Fruit fly (Drosophila melanogaster) whole organism, embryonic: ENCODE results near the gene CG17343.

Source experiments
- Adf1 ChIP-seq: fragments of 200-800 bp; sonication (Bioruptor generic); IDR thresholded peaks from 2 replicates; pipeline ENCODE4 v1.3.6; 2022; ENCODE audit warnings: missing biosample characterization, missing genetic modification characterization
- Awh ChIP-seq: fragments of 200-800 bp; sonication (Bioruptor generic); IDR thresholded peaks from 2 replicates; pipeline ENCODE4, ENCODE4 v1.3.6; 2022; ENCODE audit warnings: missing biosample characterization, missing genetic modification characterization
- Bgb ChIP-seq: fragments of 200-800 bp; sonication (Bioruptor generic); IDR thresholded peaks from 2 replicates; pipeline ENCODE4 v1.3.6; 2022; ENCODE audit warnings: missing biosample characterization, missing genetic modification characterization; ENCODE audit not compliant: partially characterized antibody
- CG10267 ChIP-seq: fragments of 200-800 bp; sonication (Bioruptor generic); optimal IDR thresholded peaks from 2 replicates; lab custom pipeline; 2018; ENCODE audit warnings: missing biosample characterization, mild to moderate bottlenecking, missing genetic modification characterization, moderate library complexity
- CG10543 ChIP-seq: fragments of 200-800 bp; sonication (Bioruptor generic); optimal IDR thresholded peaks from 3 replicates; lab custom pipeline; 2017; ENCODE audit warnings: missing biosample characterization, mild to moderate bottlenecking, missing genetic modification characterization, moderate library complexity
- CG11247 ChIP-seq: fragments of 200-800 bp; sonication (Bioruptor generic); IDR thresholded peaks from 2 replicates; pipeline ENCODE4 v1.3.6; 2022; ENCODE audit warnings: missing biosample characterization, missing genetic modification characterization
- CG11504 ChIP-seq: fragments of 200-800 bp; sonication (Bioruptor generic); optimal IDR thresholded peaks from 3 replicates; lab custom pipeline; 2019; ENCODE audit warnings: missing biosample characterization, mild to moderate bottlenecking, missing genetic modification characterization, moderate library complexity
- CG12659 ChIP-seq: fragments of 200-800 bp; sonication (Bioruptor generic); optimal IDR thresholded peaks from 3 replicates; lab custom pipeline; 2017; ENCODE audit warnings: mild to moderate bottlenecking, missing biosample characterization, missing genetic modification reagents, missing genetic modification characterization
- CG13287 ChIP-seq: fragments of 200-800 bp; sonication (Bioruptor generic); IDR thresholded peaks from 2 replicates; pipeline ENCODE4 v1.3.6; 2022; ENCODE audit warnings: missing biosample characterization, missing genetic modification characterization; ENCODE audit not compliant: partially characterized antibody
- CG13424 ChIP-seq: fragments of 200-800 bp; sonication (Bioruptor generic); optimal IDR thresholded peaks from 2 replicates; lab custom pipeline; 2019; ENCODE audit warnings: missing biosample characterization, mild to moderate bottlenecking, missing genetic modification characterization, moderate library complexity
- CG2129 ChIP-seq: fragments of 200-800 bp; sonication (Bioruptor generic); IDR thresholded peaks from 2 replicates; pipeline ENCODE4 v1.3.6; 2022; ENCODE audit warnings: missing biosample characterization, missing genetic modification characterization; ENCODE audit not compliant: partially characterized antibody
- CG2712 ChIP-seq: fragments of 200-800 bp; optimal IDR thresholded peaks from 3 replicates; lab custom pipeline; 2019; ENCODE audit warnings: missing biosample characterization, mild to moderate bottlenecking, missing genetic modification characterization, moderate library complexity
- CG33213 ChIP-seq: fragments of 200-800 bp; sonication (Bioruptor generic); optimal IDR thresholded peaks from 3 replicates; lab custom pipeline; 2016; ENCODE audit warnings: missing biosample characterization, missing genetic modification characterization
- CG3407 ChIP-seq: fragments of 200-800 bp; sonication (Bioruptor generic); optimal IDR thresholded peaks from 2 replicates; lab custom pipeline; 2018; ENCODE audit warnings: missing biosample characterization, mild to moderate bottlenecking, missing genetic modification characterization
- CG3726 ChIP-seq: fragments of 200-800 bp; sonication (Bioruptor generic); IDR thresholded peaks from 3 replicates; pipeline ENCODE4, ENCODE4 v1.3.6; 2022; ENCODE audit warnings: missing biosample characterization, missing genetic modification characterization
- CG4360 ChIP-seq: fragments of 200-800 bp; sonication (Bioruptor generic); IDR thresholded peaks from 2 replicates; pipeline ENCODE4 v1.3.6; 2022; ENCODE audit warnings: missing biosample characterization, missing genetic modification characterization
- CG43689 ChIP-seq: fragments of 200-800 bp; sonication (Bioruptor generic); IDR thresholded peaks from 2 replicates; pipeline ENCODE4 v1.3.6; 2022; ENCODE audit warnings: missing biosample characterization, missing genetic modification characterization
- CG6683 ChIP-seq: fragments of 200-800 bp; sonication (Bioruptor generic); optimal IDR thresholded peaks from 2 replicates; lab custom pipeline; 2017; ENCODE audit warnings: missing biosample characterization, mild to moderate bottlenecking, missing genetic modification characterization, missing genetic modification reagents
- CG6791 ChIP-seq: fragments of 200-800 bp; sonication (Bioruptor generic); IDR thresholded peaks from 3 replicates; pipeline ENCODE4 v1.3.6; 2022; ENCODE audit warnings: missing biosample characterization, missing genetic modification characterization; ENCODE audit not compliant: partially characterized antibody
- Dll ChIP-seq: fragments of 200-800 bp; sonication (Bioruptor generic); IDR thresholded peaks from 4 replicates; pipeline ENCODE4 v1.3.6; 2022; ENCODE audit warnings: missing biosample characterization, missing genetic modification characterization; ENCODE audit not compliant: partially characterized antibody
- Doc3 ChIP-seq: fragments of 200-800 bp; sonication (Bioruptor generic); IDR thresholded peaks from 3 replicates; pipeline ENCODE4 v1.3.6; 2022; ENCODE audit warnings: missing biosample characterization, missing genetic modification characterization; ENCODE audit not compliant: partially characterized antibody
- Dref ChIP-seq: fragments of 200-800 bp; sonication (Bioruptor generic); IDR thresholded peaks from 2 replicates; pipeline ENCODE4 v1.3.6; 2022; ENCODE audit warnings: missing biosample characterization, missing genetic modification characterization
- E2f2 ChIP-seq: fragments of 200-800 bp; sonication (Bioruptor generic); IDR thresholded peaks from 2 replicates; pipeline ENCODE4 v1.3.6; 2022; ENCODE audit warnings: missing biosample characterization, missing genetic modification characterization
- HLH4C ChIP-seq: fragments of 200-800 bp; sonication (Bioruptor generic); IDR thresholded peaks from 3 replicates; pipeline ENCODE4 v1.3.6; 2022; ENCODE audit warnings: missing biosample characterization, missing genetic modification characterization; ENCODE audit not compliant: partially characterized antibody
- Hey ChIP-seq: fragments of 200-800 bp; sonication (Bioruptor generic); optimal IDR thresholded peaks from 3 replicates; lab custom pipeline; 2018; ENCODE audit warnings: missing biosample characterization, mild to moderate bottlenecking, missing genetic modification characterization
- MBD-R2 ChIP-seq: fragments of 200-800 bp; sonication (Bioruptor generic); IDR thresholded peaks from 2 replicates; pipeline ENCODE4 v1.3.6; 2022; ENCODE audit warnings: missing biosample characterization, missing genetic modification characterization
- Rx ChIP-seq: fragments of 200-800 bp; sonication (Bioruptor generic); IDR thresholded peaks from 2 replicates; pipeline ENCODE4 v1.3.6; 2022; ENCODE audit warnings: missing biosample characterization, missing genetic modification characterization
- Scr ChIP-seq: fragments of 200-800 bp; sonication (Bioruptor generic); IDR thresholded peaks from 2 replicates; pipeline ENCODE4 v1.3.6; 2022; ENCODE audit warnings: missing biosample characterization, missing genetic modification characterization; ENCODE audit not compliant: partially characterized antibody
- Spps ChIP-seq: fragments of 200-800 bp; sonication (Bioruptor generic); optimal IDR thresholded peaks from 2 replicates; lab custom pipeline; 2018; ENCODE audit warnings: missing biosample characterization, mild to moderate bottlenecking, missing genetic modification characterization
- TFAM ChIP-seq: fragments of 200-800 bp; sonication (Bioruptor generic); optimal IDR thresholded peaks from 2 replicates; lab custom pipeline; 2017; ENCODE audit warnings: missing biosample characterization, missing genetic modification characterization, inconsistent platforms
- cad ChIP-seq: fragments of >200 bp; optimal IDR thresholded peaks from 2 replicates; lab custom pipeline; 2017; ENCODE audit warnings: missing biosample characterization, missing genetic modification characterization
- cg ChIP-seq: fragments of 200-800 bp; sonication (Bioruptor generic); optimal IDR thresholded peaks from 3 replicates; lab custom pipeline; 2019; ENCODE audit warnings: missing biosample characterization, mild to moderate bottlenecking, missing genetic modification characterization, moderate library complexity
- chinmo ChIP-seq: fragments of 200-800 bp; sonication (Bioruptor generic); IDR thresholded peaks from 4 replicates; pipeline ENCODE4 v1.3.6; 2022; ENCODE audit warnings: missing biosample characterization, missing genetic modification characterization; ENCODE audit not compliant: partially characterized antibody
- crp ChIP-seq, 2 experiments: fragments of 200-800 bp; sonication (Bioruptor generic); optimal IDR thresholded peaks; 2 replicates in 1 of 2; 3 replicates in 1 of 2; lab custom pipeline; 2017; ENCODE audit warnings: missing biosample characterization in 2 of 2, missing genetic modification characterization in 2 of 2, mild to moderate bottlenecking in 1 of 2, moderate library complexity in 1 of 2
- fd3F ChIP-seq: fragments of 200-800 bp; sonication (Bioruptor generic); optimal IDR thresholded peaks from 2 replicates; lab custom pipeline; 2018; ENCODE audit warnings: missing biosample characterization, mild to moderate bottlenecking, missing genetic modification characterization, moderate library complexity
- her ChIP-seq: fragments of 200-800 bp; sonication (Bioruptor generic); optimal IDR thresholded peaks from 2 replicates; lab custom pipeline; 2016; ENCODE audit warnings: missing biosample characterization, missing genetic modification characterization
- kni ChIP-seq: fragments of 200-800 bp; sonication (Bioruptor generic); optimal IDR thresholded peaks from 3 replicates; lab custom pipeline; 2017; ENCODE audit warnings: mild to moderate bottlenecking, missing biosample characterization, missing genetic modification reagents, missing genetic modification characterization
- knrl ChIP-seq: fragments of 200-800 bp; sonication (Bioruptor generic); IDR thresholded peaks from 3 replicates; pipeline ENCODE4 v1.3.6; 2022; ENCODE audit warnings: missing biosample characterization, missing genetic modification characterization; ENCODE audit not compliant: partially characterized antibody
- nmo ChIP-seq: fragments of 200-800 bp; sonication (Bioruptor generic); optimal IDR thresholded peaks from 2 replicates; lab custom pipeline; 2018; ENCODE audit warnings: missing biosample characterization, mild to moderate bottlenecking, missing genetic modification characterization, moderate library complexity
- otp ChIP-seq: fragments of 200-800 bp; sonication (Bioruptor generic); IDR thresholded peaks from 3 replicates; pipeline ENCODE4, ENCODE4 v1.3.6; 2022; ENCODE audit warnings: missing biosample characterization, missing genetic modification characterization
- sc ChIP-seq, 3 experiments: fragments of >200 bp in 2 of 3; fragments of 200-800 bp in 1 of 3; sonication (Bioruptor generic) in 1 of 3; optimal IDR thresholded peaks; 2 replicates in 2 of 3; 3 replicates in 1 of 3; lab custom pipeline; 2017; ENCODE audit warnings: mild to moderate bottlenecking in 1 of 3, missing biosample characterization in 1 of 3, missing genetic modification characterization in 1 of 3, missing genetic modification reagents in 1 of 3
- scrt ChIP-seq: fragments of 200-800 bp; sonication (Bioruptor generic); optimal IDR thresholded peaks from 2 replicates; lab custom pipeline; 2018; ENCODE audit warnings: missing biosample characterization, mild to moderate bottlenecking, missing genetic modification characterization, moderate library complexity
- sisA ChIP-seq: fragments of 200-800 bp; sonication (Bioruptor generic); IDR thresholded peaks from 2 replicates; pipeline ENCODE4 v1.3.6; 2022; ENCODE audit warnings: missing biosample characterization, missing genetic modification characterization
- sna ChIP-seq: fragments of 200-800 bp; sonication (Bioruptor generic); IDR thresholded peaks from 2 replicates; pipeline ENCODE4 v1.3.6; 2022; ENCODE audit warnings: missing biosample characterization, missing genetic modification characterization; ENCODE audit not compliant: partially characterized antibody
- sr ChIP-seq: fragments of 200-800 bp; sonication (Bioruptor generic); IDR thresholded peaks from 3 replicates; pipeline ENCODE4 v1.3.6; 2022; ENCODE audit warnings: missing biosample characterization, missing genetic modification characterization
- stwl ChIP-seq: fragments of 200-800 bp; sonication (Bioruptor generic); optimal IDR thresholded peaks from 3 replicates; lab custom pipeline; 2018; ENCODE audit warnings: missing biosample characterization, mild to moderate bottlenecking, missing genetic modification characterization, moderate library complexity
- tna ChIP-seq: fragments of 200-800 bp; sonication (Bioruptor generic); IDR thresholded peaks from 2 replicates; pipeline ENCODE4 v1.3.6; 2022; ENCODE audit warnings: missing biosample characterization, missing genetic modification characterization; ENCODE audit not compliant: partially characterized antibody

The CG17343 gene

DNA sequence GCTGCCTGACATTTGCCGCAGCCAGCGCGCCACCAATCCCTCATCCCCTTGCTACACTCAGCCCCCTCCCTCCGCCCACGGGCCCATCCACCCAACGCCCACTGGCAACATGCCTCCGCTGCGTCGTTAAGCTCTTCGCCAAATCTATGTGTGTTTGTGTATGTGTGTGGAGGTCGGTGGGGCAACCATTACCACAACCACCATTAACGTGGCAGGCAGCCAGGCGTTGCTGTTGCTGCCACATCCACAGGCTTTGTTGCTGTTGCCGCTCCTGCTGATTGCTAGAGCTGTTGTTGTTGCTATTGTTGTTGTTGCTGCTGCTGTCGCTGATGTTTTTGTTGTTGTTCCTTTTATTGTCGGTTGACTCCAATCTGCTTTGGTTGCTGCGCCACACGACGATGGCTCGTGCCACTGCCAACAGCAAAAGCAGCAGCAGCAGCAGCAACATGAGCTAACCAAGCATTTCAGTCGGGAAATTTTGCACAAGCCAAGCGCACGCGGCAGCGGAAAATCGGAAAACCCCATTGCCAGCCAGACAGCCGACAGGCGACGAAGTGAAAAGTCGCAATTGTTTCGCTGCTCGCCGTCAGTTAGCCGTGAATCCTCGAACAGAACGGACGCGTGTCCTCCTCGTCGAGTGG lies 37.4 kb upstream of the CG17343 start, which contains the start of gene Sidpn (continued):
- TF ChIP-seq cg (peak; percentile 3), CG4360 (GFP tag; lab: Robert Waterston, UW) (peak; percentile 48; the same call in 1 of the 2 replicates), Adf1 (GFP tag; lab: Robert Waterston, UW) (peak; percentile 77; the same call in 1 of the 2 replicates), CG10543 (GFP tag; lab: Kevin White, UChicago) (peak; percentile 64), nmo (GFP tag; lab: Kevin White, UChicago) (no peak), sc (optimal IDR thresholded peaks at IDR 0.05; lab: Kevin White, UChicago) (no peak), sc (GFP tag; optimal IDR thresholded peaks at IDR 0.05; lab: Kevin White, UChicago) (no peak), cad (GFP tag; lab: Kevin White, UChicago) (no peak), Awh (GFP tag; lab: Robert Waterston, UW) (no peak), Spps (tag; lab: Kevin White, UChicago) (no peak), E2f2 (GFP tag; lab: Robert Waterston, UW) (no peak), CG43689 (no peak), CG13424 (tag; lab: Kevin White, UChicago) (no peak), sr (GFP tag; lab: Robert Waterston, UW) (no peak), CG11504 (tag; lab: Kevin White, UChicago) (peak; percentile 75), scrt (GFP tag; lab: Kevin White, UChicago) (peak; percentile 40), Scr (no peak), kni (GFP tag; lab: Kevin White, UChicago) (no peak), sisA (GFP tag; lab: Robert Waterston, UW) (no peak), CG33213 (GFP tag; lab: Kevin White, UChicago) (no peak), her (GFP tag; lab: Kevin White, UChicago) (no peak), Hey (tag; lab: Kevin White, UChicago) (peak; percentile 89), CG3407 (no peak), CG11247 (GFP tag; lab: Robert Waterston, UW) (peak; percentile 18; the same call in 1 of the 2 replicates), CG6791 (no peak), fd3F (no peak), CG3726 (GFP tag; lab: Robert Waterston, UW) (no peak), TFAM (no peak), chinmo (GFP tag; lab: Robert Waterston, UW) (0 out of 4 replicates have a peak, but pooled peaks have one; percentile 56), CG6683 (GFP tag; lab: Kevin White, UChicago) (no peak)

DNA sequence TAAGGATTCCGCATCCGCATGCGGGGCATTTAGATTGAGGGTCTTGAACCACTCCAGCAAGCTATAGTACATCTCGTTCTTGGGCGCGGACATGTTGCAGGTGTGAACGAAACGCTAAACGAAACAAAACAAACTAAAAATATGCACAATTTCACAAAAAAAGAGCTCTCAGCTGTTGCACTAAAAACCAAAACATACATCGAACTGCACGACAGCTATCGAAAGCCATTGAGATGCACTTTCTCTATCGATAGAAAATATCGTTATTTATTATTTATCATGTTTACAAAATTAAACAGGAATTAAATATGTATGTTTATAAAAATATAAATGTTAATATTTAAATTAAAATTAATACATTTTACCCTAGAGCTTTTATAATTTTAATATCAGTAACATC lies 31.4 kb upstream of the CG17343 start, which contains the start of gene hook:
Gene hook, minus strand, starts transcription at position 211 of the 400 bp plus-strand sequence.
- TF ChIP-seq nmo (GFP tag; lab: Kevin White, UChicago) (peak; percentile 8), CG10267 (peak; percentile 22), Rx (no peak), Dll (peak; percentile 85), otp (GFP tag; lab: Robert Waterston, UW) (no peak), HLH4C (GFP tag; lab: Robert Waterston, UW) (peak; percentile 71), Dref (GFP tag; lab: Robert Waterston, UW) (peak; percentile 69), knrl (GFP tag; lab: Robert Waterston, UW) (peak; percentile 84), CG2712 (tag; lab: Kevin White, UChicago) (peak; percentile 24), CG13287 (GFP tag; lab: Robert Waterston, UW) (peak; percentile 81), Doc3 (GFP tag; lab: Robert Waterston, UW) (peak; percentile 84), stwl (tag; lab: Kevin White, UChicago) (peak; percentile 33), CG12659 (GFP tag; lab: Kevin White, UChicago) (peak; percentile 22), MBD-R2 (peak; percentile 68), CG2129 (GFP tag; lab: Robert Waterston, UW) (peak; percentile 63), crp (GFP tag; optimal IDR thresholded peaks at IDR 0.05; lab: Kevin White, UChicago) (peak in 1 of 2 experiments; percentile 76), sna (GFP tag; lab: Robert Waterston, UW) (peak; percentile 82), CG6791 (peak; percentile 84), Bgb (GFP tag; lab: Robert Waterston, UW) (peak; percentile 76), Scr (peak; percentile 81), tna (GFP tag; lab: Robert Waterston, UW) (0 out of 2 replicates have a peak, but pooled peaks have one; percentile 40)
